Fruit fly (Drosophila melanogaster) S2 (cell line): ENCODE results near the gene M1BP.

Source experiments
- CG8478 ChIP-seq: fragments of >200 bp; optimal IDR thresholded peaks from 2 replicates; lab custom pipeline; 2018
- CTCF ChIP-seq, 2 experiments: fragments of >200 bp; optimal IDR thresholded peaks; 2 replicates each; lab custom pipeline; 2018

dm6 chr3R:8773135-8773534 is 41.6 kb upstream of the M1BP start, which contains the start of gene CG34301:
- TF ChIP-seq CG8478 (no peak), CTCF (optimal IDR thresholded peaks at IDR 0.05; lab: Kevin White, UChicago) (no peak)
